Fruit fly (Drosophila melanogaster): ENCODE measurements around the gene CG1792.

The CG1792 gene

DNA sequence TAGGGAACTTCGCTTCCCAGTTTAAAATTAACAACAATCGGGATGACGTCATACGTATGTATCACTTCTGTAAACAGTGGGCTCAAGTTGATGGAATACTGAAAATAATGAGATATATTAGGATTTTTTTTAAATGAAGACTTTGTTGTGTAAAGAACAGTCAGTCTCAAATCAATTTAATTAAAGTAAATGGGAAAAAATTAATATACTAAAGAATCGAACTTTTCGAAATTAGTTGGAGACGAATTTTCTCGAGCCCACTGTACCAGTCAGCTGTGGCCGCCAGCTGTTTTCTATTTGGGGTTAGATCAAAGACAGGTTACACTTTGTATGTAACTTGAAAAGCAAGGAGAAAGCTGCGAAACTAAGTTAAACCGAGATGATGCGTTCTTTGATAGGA lies 27.7 kb upstream of the CG1792 start, which contains the start of gene CG1635 (continued):
- TF ChIP-seq CG14050 (GFP tag; IDR thresholded peaks at IDR 0.05) (peak; percentile 99), hkb (optimal IDR thresholded peaks at IDR 0.05) (no peak), hkb (GFP tag; IDR thresholded peaks at IDR 0.05) (peak; percentile 100), CG10565 (GFP tag; optimal IDR thresholded peaks at IDR 0.05) (peak; percentile 94), sens (GFP tag) (peak; percentile 100), Fer3 (tag; optimal IDR thresholded peaks at IDR 0.05) (peak; percentile 100), H15 (GFP tag; IDR thresholded peaks at IDR 0.05) (peak; percentile 99), CG13624 (GFP tag; optimal IDR thresholded peaks at IDR 0.05) (peak; percentile 94), cg (GFP tag; optimal IDR thresholded peaks at IDR 0.05) (peak; percentile 4), CG8290 (GFP tag; optimal IDR thresholded peaks at IDR 0.05) (peak; percentile 96), CG8290 (tag; optimal IDR thresholded peaks at IDR 0.05) (peak; percentile 95 to 99), tx (GFP tag; optimal IDR thresholded peaks at IDR 0.05) (peak; percentile 98), dmrt99B (tag; optimal IDR thresholded peaks at IDR 0.05) (peak; percentile 100), sr (GFP tag; IDR thresholded peaks at IDR 0.05) (peak; percentile 97), CG5180 (GFP tag; optimal IDR thresholded peaks at IDR 0.05) (peak; percentile 93), CG2116 (GFP tag; optimal IDR thresholded peaks at IDR 0.05) (peak; percentile 91), CG3995 (GFP tag; optimal IDR thresholded peaks at IDR 0.05) (peak; percentile 87), CG7372 (GFP tag; IDR thresholded peaks at IDR 0.05) (peak; percentile 99), chm (GFP tag; IDR thresholded peaks at IDR 0.05) (peak; percentile 99), exex (tag; optimal IDR thresholded peaks at IDR 0.05) (peak; percentile 98), chn (GFP tag; optimal IDR thresholded peaks at IDR 0.05) (peak; percentile 98), vvl (GFP tag; IDR thresholded peaks at IDR 0.05) (peak; percentile 100), CG13287 (GFP tag; IDR thresholded peaks at IDR 0.05; ENCODE audit: partially characterized antibody) (peak; percentile 84), CG34224 (GFP tag; IDR thresholded peaks at IDR 0.05; ENCODE audit: partially characterized antibody) (peak; percentile 87), Mes4 (GFP tag; optimal IDR thresholded peaks at IDR 0.05) (peak; percentile 98), Opbp (GFP tag; IDR thresholded peaks at IDR 0.05; ENCODE audit: partially characterized antibody) (peak; percentile 50; the same call in 2 of the 3 replicates), CG4360 (GFP tag; IDR thresholded peaks at IDR 0.05) (peak; percentile 92), sc (optimal IDR thresholded peaks at IDR 0.05) (no peak), sc (GFP tag; optimal IDR thresholded peaks at IDR 0.05) (peak; percentile 99), fd102C (GFP tag; optimal IDR thresholded peaks at IDR 0.05) (peak; percentile 95), Ets65A (GFP tag) (peak; percentile 90), CG2120 (GFP tag; optimal IDR thresholded peaks at IDR 0.05) (peak; percentile 100), CG1024 (GFP tag; IDR thresholded peaks at IDR 0.05) (peak; percentile 98), wor (GFP tag; IDR thresholded peaks at IDR 0.05) (peak; percentile 99), Sin3A (optimal IDR thresholded peaks at IDR 0.05) (no peak), sna (GFP tag; IDR thresholded peaks at IDR 0.05; ENCODE audit: partially characterized antibody) (peak; percentile 73), CG10147 (GFP tag; optimal IDR thresholded peaks at IDR 0.05) (peak; percentile 100), Optix (GFP tag; IDR thresholded peaks at IDR 0.05) (peak; percentile 96), CG11093 (GFP tag; IDR thresholded peaks at IDR 0.05) (peak; percentile 98), Spps (tag; optimal IDR thresholded peaks at IDR 0.05) (peak; percentile 100), CG17359 (tag; optimal IDR thresholded peaks at IDR 0.05) (peak; percentile 100), Six4 (GFP tag; optimal IDR thresholded peaks at IDR 0.05) (peak; percentile 98), ranshi (GFP tag; IDR thresholded peaks at IDR 0.05) (peak; percentile 100), Blimp-1 (GFP tag; optimal IDR thresholded peaks at IDR 0.05) (peak; percentile 99), rib (GFP tag; IDR thresholded peaks at IDR 0.05) (peak; percentile 99), tll (GFP tag; optimal IDR thresholded peaks at IDR 0.05) (peak in 1 of 2 experiments; percentile 89), CG30431 (GFP tag; optimal IDR thresholded peaks at IDR 0.05) (peak; percentile 97), CG14014 (GFP tag; IDR thresholded peaks at IDR 0.05) (peak; percentile 100), az2 (GFP tag; optimal IDR thresholded peaks at IDR 0.05) (peak; percentile 99), psq (GFP tag; optimal IDR thresholded peaks at IDR 0.05) (peak; percentile 94), shn (GFP tag; optimal IDR thresholded peaks at IDR 0.05) (peak; percentile 97), bowl (GFP tag; IDR thresholded peaks at IDR 0.05) (peak; percentile 99), grn (GFP tag; optimal IDR thresholded peaks at IDR 0.05) (no peak)

Measured in whole organism, embryonic.